Worm (Caenorhabditis elegans): Measurements from ENCODE around the gene C06C3.12.
A peak's percentile ranks its signal among the peaks of the same experiment; 100 is the strongest.

- no peak for TF ChIP-seq zag-1 (tag; optimal IDR thresholded peaks at IDR 0.05)
- no peak for TF ChIP-seq skn-1 (tag; optimal IDR thresholded peaks at IDR 0.05)
- no peak for TF ChIP-seq nhr-237 (tag; optimal IDR thresholded peaks at IDR 0.05)
- no peak for TF ChIP-seq sem-4 (tag; optimal IDR thresholded peaks at IDR 0.05)
- TF ChIP-seq lsy-2 (tag; optimal IDR thresholded peaks at IDR 0.05), result peak in 1 of 2 experiments; percentile 9
- TF ChIP-seq snpc-4 (tag; optimal IDR thresholded peaks at IDR 0.05), result no peak
- peak; percentile 54 for TF ChIP-seq nhr-129 (tag; optimal IDR thresholded peaks at IDR 0.05)
- TF ChIP-seq unc-62 (GFP tag; optimal IDR thresholded peaks at IDR 0.05), result no peak
- no peak for TF ChIP-seq unc-39 (tag; optimal IDR thresholded peaks at IDR 0.05)
- TF ChIP-seq lin-13 (GFP tag; optimal IDR thresholded peaks at IDR 0.05), result no peak
- TF ChIP-seq aly-2 (tag; optimal IDR thresholded peaks at IDR 0.05), result no peak
- no peak for TF ChIP-seq ztf-11 (tag; optimal IDR thresholded peaks at IDR 0.05)
Observed at ce11 chrII:9343955-9344354, 31.0 kb upstream of the C06C3.12 start.
